Fruit fly (Drosophila melanogaster) whole organism, adult: Measurements from ENCODE around the gene CG32453.
"Not testable (repeated sequence)": the region's sequence is repeated elsewhere in the genome, so short reads cannot be mapped to it uniquely, and the experiment has no call there.

Source experiments
- CG11617 ChIP-seq: fragments of 200-800 bp; sonication (Bioruptor generic); optimal IDR thresholded peaks from 2 replicates; lab custom pipeline; 2017; ENCODE audit warnings: mild to moderate bottlenecking, missing biosample characterization, missing genetic modification reagents, missing genetic modification characterization
- CG12768 ChIP-seq: fragments of 200-800 bp; sonication (Bioruptor generic); optimal IDR thresholded peaks from 2 replicates; lab custom pipeline; 2017; ENCODE audit warnings: missing biosample characterization, missing genetic modification characterization, mild to moderate bottlenecking, moderate library complexity, missing genetic modification reagents
- CG14711 ChIP-seq: fragments of 200-800 bp; sonication (Bioruptor generic); optimal IDR thresholded peaks from 2 replicates; lab custom pipeline; 2018; ENCODE audit warnings: missing biosample characterization, mild to moderate bottlenecking, missing genetic modification characterization, moderate library complexity
- CG1620 ChIP-seq: fragments of 200-800 bp; sonication (Bioruptor generic); optimal IDR thresholded peaks from 2 replicates; lab custom pipeline; 2016; ENCODE audit warnings: missing biosample characterization, missing genetic modification characterization
- CG33017 ChIP-seq: fragments of 200-800 bp; sonication (Bioruptor generic); optimal IDR thresholded peaks from 2 replicates; lab custom pipeline; 2018; ENCODE audit warnings: missing biosample characterization, mild to moderate bottlenecking, missing genetic modification characterization, moderate library complexity
- CG5204 ChIP-seq: fragments of 200-800 bp; sonication (Bioruptor generic); optimal IDR thresholded peaks from 2 replicates; lab custom pipeline; 2016; ENCODE audit warnings: missing biosample characterization, missing genetic modification characterization
- CG7045 ChIP-seq: fragments of 200-800 bp; sonication (Bioruptor generic); optimal IDR thresholded peaks from 2 replicates; lab custom pipeline; 2017; ENCODE audit warnings: missing biosample characterization, mild to moderate bottlenecking, missing genetic modification characterization
- CG7101 ChIP-seq: fragments of 200-800 bp; sonication (Bioruptor generic); optimal IDR thresholded peaks from 2 replicates; lab custom pipeline; 2018; ENCODE audit warnings: missing biosample characterization, mild to moderate bottlenecking, missing genetic modification characterization, moderate library complexity
- Clk ChIP-seq: fragments of 200-800 bp; sonication (Bioruptor generic); optimal IDR thresholded peaks from 2 replicates; lab custom pipeline; 2017; ENCODE audit warnings: missing biosample characterization, missing genetic modification characterization
- Crg-1 ChIP-seq: fragments of 200-800 bp; sonication (Bioruptor generic); optimal IDR thresholded peaks from 2 replicates; lab custom pipeline; 2016; ENCODE audit warnings: missing biosample characterization, missing genetic modification characterization
- Hr96 ChIP-seq: fragments of 200-800 bp; sonication (Bioruptor generic); optimal IDR thresholded peaks from 2 replicates; lab custom pipeline; 2016; ENCODE audit warnings: missing biosample characterization, missing genetic modification characterization
- Mnt ChIP-seq: fragments of 200-800 bp; sonication (Bioruptor generic); optimal IDR thresholded peaks from 2 replicates; lab custom pipeline; 2016; ENCODE audit warnings: missing biosample characterization, mild to moderate bottlenecking, missing genetic modification characterization
- bab1 ChIP-seq: fragments of 200-800 bp; sonication (Bioruptor generic); optimal IDR thresholded peaks from 3 replicates; lab custom pipeline; 2019; ENCODE audit warnings: missing biosample characterization, mild to moderate bottlenecking, missing genetic modification characterization, moderate library complexity
- cic ChIP-seq: fragments of 200-800 bp; sonication (Bioruptor generic); optimal IDR thresholded peaks from 2 replicates; lab custom pipeline; 2017; ENCODE audit warnings: missing biosample characterization, mild to moderate bottlenecking, missing genetic modification characterization, moderate library complexity
- cnc ChIP-seq, 2 experiments: fragments of >200 bp; optimal IDR thresholded peaks; 2 replicates each; lab custom pipeline; 2017
- kay ChIP-seq: fragments of 200-800 bp; sonication (Bioruptor generic); peaks from one replicate; lab custom pipeline; 2016; ENCODE audit warnings: missing biosample characterization, missing genetic modification characterization, borderline replicate concordance
- ovo ChIP-seq: fragments of 200-800 bp; sonication (Bioruptor generic); optimal IDR thresholded peaks from 2 replicates; lab custom pipeline; 2016; ENCODE audit warnings: missing biosample characterization, missing genetic modification characterization
- pad ChIP-seq: fragments of 200-800 bp; sonication (Bioruptor generic); optimal IDR thresholded peaks from 3 replicates; lab custom pipeline; 2017; ENCODE audit warnings: missing biosample characterization, missing genetic modification characterization, mild to moderate bottlenecking, moderate library complexity, missing genetic modification reagents
- tj ChIP-seq: fragments of 200-800 bp; sonication (Bioruptor generic); optimal IDR thresholded peaks from 3 replicates; lab custom pipeline; 2017; ENCODE audit warnings: missing biosample characterization, mild to moderate bottlenecking, missing genetic modification characterization, moderate library complexity
- toe ChIP-seq: fragments of 200-800 bp; sonication (Bioruptor generic); optimal IDR thresholded peaks from 2 replicates; lab custom pipeline; 2016; ENCODE audit warnings: missing biosample characterization, missing genetic modification characterization

The CG32453 gene

DNA sequence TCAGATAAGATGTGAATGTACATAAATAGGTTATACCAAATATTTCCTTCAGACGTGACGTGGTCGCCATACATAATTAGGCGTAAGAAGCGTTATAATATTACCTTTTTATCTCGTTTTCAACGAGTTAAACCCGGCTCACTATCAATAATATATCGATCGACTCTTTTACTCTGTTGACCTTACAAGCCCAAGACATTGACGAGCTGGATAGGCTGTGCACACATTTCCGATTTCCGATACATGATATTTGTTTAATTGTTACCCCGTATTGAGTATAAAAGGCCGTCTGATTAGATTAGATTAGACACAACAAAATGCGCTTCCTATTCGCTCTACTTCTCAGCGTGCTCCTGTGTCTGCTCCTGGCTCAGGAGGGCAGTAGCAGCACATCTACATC lies at the start of gene CG32453:
Gene CG32453, plus strand, starts transcription at position 301 of the 400 bp plus-strand sequence.
- TF ChIP-seq Crg-1 (GFP tag; lab: Kevin White, UChicago); tj; ovo (GFP tag; lab: Kevin White, UChicago): not testable (repeated sequence)

DNA sequence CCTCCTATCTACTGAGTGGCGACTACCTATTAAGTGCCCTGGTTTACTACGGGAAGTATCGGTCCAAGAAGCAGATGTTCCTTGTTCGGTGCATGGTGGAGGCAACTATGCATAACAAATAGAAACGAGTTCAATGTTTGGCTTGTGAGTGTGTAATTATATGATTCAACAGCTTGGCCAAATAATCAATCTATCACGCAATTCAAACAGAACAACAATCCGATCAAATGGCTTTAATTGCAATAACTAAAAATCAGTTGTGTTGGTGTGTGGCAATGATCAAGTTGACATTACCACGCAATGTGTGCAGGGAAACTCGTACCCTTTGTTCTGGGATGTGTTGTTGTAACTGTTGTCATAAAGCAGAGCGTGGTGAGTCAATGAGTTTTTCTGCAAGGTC lies 49.4 kb upstream of the CG32453 start, which contains the start of gene CG33769:
Gene CG33769, plus strand, starts transcription at position 301 of the 400 bp plus-strand sequence.
- TF ChIP-seq toe (GFP tag; lab: Kevin White, UChicago) = no peak
- no peak for TF ChIP-seq cic
- no peak for TF ChIP-seq CG33017 (tag; lab: Kevin White, UChicago)
- no peak for TF ChIP-seq pad (GFP tag; lab: Kevin White, UChicago)
- TF ChIP-seq Crg-1 (GFP tag; lab: Kevin White, UChicago) = no peak
- no peak for TF ChIP-seq Mnt
- no peak for TF ChIP-seq tj
- TF ChIP-seq CG12768 (GFP tag; lab: Kevin White, UChicago) = no peak
- TF ChIP-seq CG7101 = no peak
- TF ChIP-seq CG11617 (GFP tag; lab: Kevin White, UChicago) = no peak
- no peak for TF ChIP-seq CG1620 (GFP tag; lab: Kevin White, UChicago)
- no peak for TF ChIP-seq Clk
- no peak for TF ChIP-seq bab1
- TF ChIP-seq kay (GFP tag; lab: Kevin White, UChicago) = no peak
- TF ChIP-seq Hr96 = no peak
- TF ChIP-seq CG5204 (GFP tag; lab: Kevin White, UChicago) = no peak
- TF ChIP-seq ovo (GFP tag; lab: Kevin White, UChicago) = no peak
- no peak for TF ChIP-seq CG7045 (GFP tag; lab: Kevin White, UChicago)

DNA sequence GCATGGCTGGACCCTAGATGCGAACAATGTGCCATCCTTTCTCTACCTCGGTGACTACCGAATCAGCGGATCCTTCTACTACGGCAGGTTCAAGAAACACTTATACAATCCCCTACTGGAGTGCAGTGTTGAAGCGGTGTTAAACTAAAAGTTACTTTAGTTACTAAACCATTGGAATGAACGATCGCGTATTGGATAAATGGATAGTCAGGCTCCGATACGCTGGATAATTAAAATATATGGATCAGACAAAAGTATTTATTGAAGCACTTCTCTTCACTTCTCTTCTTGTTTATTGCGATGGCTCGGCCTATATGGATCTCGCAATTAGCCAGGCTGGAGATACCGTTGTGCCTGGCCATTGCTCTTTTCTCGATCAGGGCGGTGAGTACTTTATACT lies 48.7 kb upstream of the CG32453 start, which contains the start of gene CG33770:
Gene CG33770, plus strand, starts transcription at position 301 of the 400 bp plus-strand sequence.
- TF ChIP-seq CG5204 (GFP tag; lab: Kevin White, UChicago) = no peak
- no peak for TF ChIP-seq tj
- no peak for TF ChIP-seq cic
- no peak for TF ChIP-seq Clk
- no peak for TF ChIP-seq cnc (optimal IDR thresholded peaks at IDR 0.05; lab: Kevin White, UChicago)
- TF ChIP-seq CG14711 (tag; lab: Kevin White, UChicago) = no peak
- TF ChIP-seq Hr96 = no peak
- TF ChIP-seq pad (GFP tag; lab: Kevin White, UChicago) = no peak
- TF ChIP-seq CG7045 (GFP tag; lab: Kevin White, UChicago) = no peak
- no peak for TF ChIP-seq bab1
- no peak for TF ChIP-seq CG33017 (tag; lab: Kevin White, UChicago)
- TF ChIP-seq CG12768 (GFP tag; lab: Kevin White, UChicago) = no peak
- no peak for TF ChIP-seq CG7101
- TF ChIP-seq toe (GFP tag; lab: Kevin White, UChicago) = no peak
- TF ChIP-seq Crg-1 (GFP tag; lab: Kevin White, UChicago) = no peak
- TF ChIP-seq CG11617 (GFP tag; lab: Kevin White, UChicago) = no peak

DNA sequence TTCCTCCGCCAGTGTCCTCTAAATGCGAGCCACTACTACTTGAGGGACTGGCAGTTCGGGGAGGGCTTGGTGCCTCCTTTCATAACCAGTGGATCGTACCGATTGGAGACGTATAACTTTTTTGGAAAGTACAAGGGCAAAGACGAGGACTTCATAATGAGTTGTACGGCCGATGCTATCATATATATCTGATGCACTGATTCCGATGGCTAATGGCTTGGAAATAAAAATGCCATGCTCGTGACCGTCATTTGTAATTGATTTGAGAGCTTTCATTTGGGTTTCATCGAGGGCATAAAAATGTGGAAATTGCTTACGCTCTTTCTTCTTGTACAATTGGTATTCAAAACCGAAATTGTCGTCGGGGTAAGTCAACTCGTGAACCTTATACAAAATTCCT lies 47.9 kb upstream of the CG32453 start, which contains the start of gene CG33771:
Gene CG33771, plus strand, starts transcription at position 301 of the 400 bp plus-strand sequence.
- TF ChIP-seq tj = no peak
- TF ChIP-seq ovo (GFP tag; lab: Kevin White, UChicago) = no peak
- TF ChIP-seq CG7045 (GFP tag; lab: Kevin White, UChicago) = no peak
- TF ChIP-seq bab1 = no peak
- TF ChIP-seq Clk = no peak
- no peak for TF ChIP-seq CG1620 (GFP tag; lab: Kevin White, UChicago)
- no peak for TF ChIP-seq cnc (optimal IDR thresholded peaks at IDR 0.05; lab: Kevin White, UChicago)
- TF ChIP-seq CG14711 (tag; lab: Kevin White, UChicago) = no peak
- no peak for TF ChIP-seq Mnt
- TF ChIP-seq CG12768 (GFP tag; lab: Kevin White, UChicago) = no peak
- no peak for TF ChIP-seq toe (GFP tag; lab: Kevin White, UChicago)

DNA sequence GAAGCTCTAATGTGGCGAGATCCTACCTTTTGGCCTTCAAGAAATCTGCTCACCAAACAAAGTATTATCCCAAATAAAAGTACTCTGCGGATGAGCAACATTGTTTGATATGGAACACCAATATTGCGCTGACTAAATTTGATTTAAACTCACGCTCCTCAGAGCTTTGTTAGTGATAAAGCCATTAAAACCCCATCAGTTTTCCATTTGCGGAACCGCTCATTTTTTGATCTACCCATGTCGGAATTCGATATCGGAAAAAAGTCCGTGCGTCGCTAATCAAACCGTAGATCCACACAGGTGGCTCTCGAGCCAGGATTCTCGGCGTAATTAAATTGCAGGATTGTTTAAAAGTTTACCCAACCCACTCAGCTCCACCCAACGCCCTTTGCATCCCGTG lies 44.6 kb upstream of the CG32453 start, which contains the start of gene CG33772:
Gene CG33772, minus strand, starts transcription at position 101 of the 400 bp plus-strand sequence.
- TF ChIP-seq CG14711 (tag; lab: Kevin White, UChicago) = no peak
- no peak for TF ChIP-seq ovo (GFP tag; lab: Kevin White, UChicago)
- no peak for TF ChIP-seq Mnt
- TF ChIP-seq CG7045 (GFP tag; lab: Kevin White, UChicago) = no peak
- TF ChIP-seq Crg-1 (GFP tag; lab: Kevin White, UChicago) = no peak

DNA sequence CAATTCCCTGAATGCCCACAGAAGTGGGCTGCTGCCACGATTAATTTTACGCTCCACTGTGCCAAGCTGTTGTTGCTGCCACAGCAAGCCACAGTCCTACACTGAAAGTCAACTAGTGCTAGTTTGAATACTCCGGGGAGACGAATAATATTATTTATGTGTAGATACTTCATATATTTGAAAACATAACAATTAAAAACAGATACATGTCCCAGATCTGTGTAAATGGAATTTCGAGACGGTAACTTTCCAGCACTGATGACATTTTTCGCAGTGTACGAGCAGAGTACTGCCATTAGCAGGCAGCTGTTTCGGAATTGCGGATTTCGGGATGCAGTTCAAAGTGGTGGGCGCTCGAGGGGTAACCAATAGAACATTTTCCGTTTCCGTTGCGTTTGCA lies 31.9 kb upstream of the CG32453 start:
- TF ChIP-seq ovo (GFP tag; lab: Kevin White, UChicago) (no peak), CG7101 (no peak), CG14711 (tag; lab: Kevin White, UChicago) (no peak), CG7045 (GFP tag; lab: Kevin White, UChicago) (no peak), cnc (optimal IDR thresholded peaks at IDR 0.05; lab: Kevin White, UChicago) (no peak), cic (no peak), Crg-1 (GFP tag; lab: Kevin White, UChicago) (no peak), CG33017 (tag; lab: Kevin White, UChicago) (no peak), CG11617 (GFP tag; lab: Kevin White, UChicago) (no peak), tj (no peak)
